Fruit fly (Drosophila melanogaster): Measurements from ENCODE around the gene Ir94b.
A peak's percentile ranks its signal among the peaks of the same experiment; 100 is the strongest.

The Ir94b gene

DNA sequence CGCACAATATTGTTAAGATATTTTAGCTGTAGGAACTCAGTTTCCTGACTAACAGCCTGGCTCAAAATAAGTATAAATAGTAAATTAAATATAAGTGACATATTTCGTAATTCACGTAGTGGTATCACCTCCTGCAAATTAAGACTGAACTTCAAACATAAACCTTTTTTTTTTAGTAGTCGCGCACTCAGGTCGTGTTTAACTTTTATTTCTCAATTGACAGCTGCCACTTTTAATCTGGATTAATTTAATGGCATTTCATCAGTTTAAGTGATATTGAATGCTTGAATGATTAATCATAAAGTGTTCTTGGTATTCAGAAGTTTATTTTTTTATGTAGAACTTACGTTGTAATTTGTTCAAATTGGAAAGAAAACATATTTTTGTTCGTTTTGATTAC lies at the start of gene Ir94b:
Gene Ir94b, minus strand, starts transcription at position 101 of the 400 bp plus-strand sequence.
- TF ChIP-seq sv (GFP tag; optimal IDR thresholded peaks at IDR 0.05) = no peak

- no peak for TF ChIP-seq jim (GFP tag; optimal IDR thresholded peaks at IDR 0.05)
- no peak for TF ChIP-seq CG32264 (GFP tag; optimal IDR thresholded peaks at IDR 0.05)
- peak; percentile 22 for TF ChIP-seq woc (GFP tag; optimal IDR thresholded peaks at IDR 0.05)
- peak; percentile 22 for TF ChIP-seq OdsH (GFP tag; optimal IDR thresholded peaks at IDR 0.05)
- peak in 1 of 2 experiments; percentile 23 for TF ChIP-seq foxo (GFP tag; optimal IDR thresholded peaks at IDR 0.05)
- no peak for TF ChIP-seq Vsx2 (GFP tag; optimal IDR thresholded peaks at IDR 0.05; ENCODE audit: partially characterized antibody)
- peak; percentile 55 for TF ChIP-seq fru (GFP tag; optimal IDR thresholded peaks at IDR 0.05)
- TF ChIP-seq Rel (GFP tag; optimal IDR thresholded peaks at IDR 0.05) = no peak
- TF ChIP-seq Rel (tag; optimal IDR thresholded peaks at IDR 0.05) = no peak
- TF ChIP-seq brk (GFP tag; optimal IDR thresholded peaks at IDR 0.05) = no peak
- no peak for TF ChIP-seq sage (GFP tag; optimal IDR thresholded peaks at IDR 0.05)
- TF ChIP-seq h (GFP tag; optimal IDR thresholded peaks at IDR 0.05) = peak; percentile 46
- peak; percentile 28 for TF ChIP-seq Sp1 (GFP tag; optimal IDR thresholded peaks at IDR 0.05)
- TF ChIP-seq HLH106 (tag; optimal IDR thresholded peaks at IDR 0.05) = peak; percentile 34
- no peak for TF ChIP-seq rgr (GFP tag; optimal IDR thresholded peaks at IDR 0.05)
- peak; percentile 24 for TF ChIP-seq ey (GFP tag; optimal IDR thresholded peaks at IDR 0.05)
These were observed 46.3 kb upstream of the Ir94b start for dm6 chr3R:22163258-22163805.

DNA sequence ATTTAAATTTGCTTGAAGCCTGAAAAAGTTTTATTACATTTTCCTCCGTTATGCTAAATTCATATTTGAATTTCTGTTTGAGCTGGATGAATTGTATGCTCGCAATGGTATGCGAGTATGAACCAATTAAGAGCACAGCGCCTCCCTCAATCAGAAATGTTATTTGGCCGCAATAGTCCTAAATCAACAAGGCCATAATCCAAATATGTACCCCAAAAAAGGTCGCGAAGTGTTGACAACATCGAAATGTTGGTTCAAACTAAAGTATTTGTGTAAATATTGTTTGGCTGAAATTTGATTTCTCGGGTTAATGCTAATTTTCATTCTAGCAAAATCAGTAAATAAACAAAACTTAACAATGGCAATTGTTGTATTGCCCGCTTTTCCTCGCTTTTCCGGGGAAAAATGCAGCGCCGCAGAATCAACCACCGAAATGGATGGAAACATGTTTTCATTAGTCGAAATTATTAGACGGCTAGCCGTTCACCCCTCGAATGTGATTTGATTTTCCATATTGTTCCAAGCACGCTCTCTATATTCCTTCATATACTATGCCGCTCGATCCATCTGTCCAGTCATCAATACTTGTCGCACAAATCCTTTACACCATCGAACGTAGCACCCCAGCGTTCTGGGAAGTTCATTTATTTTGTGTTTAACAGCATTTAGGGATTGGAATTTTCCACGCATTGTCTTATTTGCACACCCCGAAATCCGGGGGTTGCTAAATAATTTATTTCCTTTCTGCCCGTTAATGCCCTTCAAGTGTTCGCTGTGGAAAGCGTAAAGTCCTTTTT lies 44.8 kb upstream of the Ir94b start:
- TF ChIP-seq Myc (optimal IDR thresholded peaks at IDR 0.05) (no peak), CrebA (GFP tag; optimal IDR thresholded peaks at IDR 0.05; ENCODE audit: borderline replicate concordance) (no peak)

- TF ChIP-seq rgr (GFP tag; optimal IDR thresholded peaks at IDR 0.05) (no peak), Dfd (GFP tag; optimal IDR thresholded peaks at IDR 0.05) (peak; percentile 58)
These were observed 41.6 kb upstream of the Ir94b start for dm6 chr3R:22158699-22159098.

DNA sequence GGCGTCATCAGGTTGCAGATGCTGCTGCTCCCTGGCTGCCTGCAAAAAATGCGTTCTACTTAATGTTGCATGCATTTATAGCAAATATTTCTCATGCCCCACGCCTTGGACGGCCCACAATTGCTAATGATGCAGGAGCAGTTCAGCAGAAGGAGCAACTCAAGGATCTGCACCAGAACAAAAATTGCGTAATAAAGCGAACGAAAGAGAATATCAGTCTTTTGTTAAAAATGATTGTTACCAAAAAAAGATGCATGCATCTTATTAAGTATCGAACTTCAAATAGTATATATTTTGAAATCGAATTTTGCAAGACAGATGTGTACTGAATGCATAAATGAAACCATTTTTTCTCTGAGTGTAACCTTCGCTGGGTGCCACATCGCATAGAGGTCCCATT lies 41.2 kb upstream of the Ir94b start:
- TF ChIP-seq Hr83 (GFP tag; optimal IDR thresholded peaks at IDR 0.05; ENCODE audit: poor library complexity, severe bottlenecking) (no peak), GATAd (GFP tag; optimal IDR thresholded peaks at IDR 0.05) (no peak), br (GFP tag; optimal IDR thresholded peaks at IDR 0.05) (no peak), ey (GFP tag; optimal IDR thresholded peaks at IDR 0.05) (no peak), psq (GFP tag; optimal IDR thresholded peaks at IDR 0.05) (no peak), Myc (optimal IDR thresholded peaks at IDR 0.05) (no peak), sage (GFP tag; optimal IDR thresholded peaks at IDR 0.05) (no peak), Vsx2 (GFP tag; optimal IDR thresholded peaks at IDR 0.05; ENCODE audit: partially characterized antibody) (no peak), OdsH (GFP tag; optimal IDR thresholded peaks at IDR 0.05) (no peak)

- TF ChIP-seq sage (GFP tag; optimal IDR thresholded peaks at IDR 0.05) (no peak), ey (GFP tag; optimal IDR thresholded peaks at IDR 0.05) (no peak), Hnf4 (GFP tag; optimal IDR thresholded peaks at IDR 0.05) (no peak), dmrt93B (GFP tag; optimal IDR thresholded peaks at IDR 0.05) (no peak), Sp1 (GFP tag; optimal IDR thresholded peaks at IDR 0.05) (no peak), jim (GFP tag; optimal IDR thresholded peaks at IDR 0.05) (no peak)
These were observed 36.6 kb upstream of the Ir94b start for dm6 chr3R:22153693-22154092.

DNA sequence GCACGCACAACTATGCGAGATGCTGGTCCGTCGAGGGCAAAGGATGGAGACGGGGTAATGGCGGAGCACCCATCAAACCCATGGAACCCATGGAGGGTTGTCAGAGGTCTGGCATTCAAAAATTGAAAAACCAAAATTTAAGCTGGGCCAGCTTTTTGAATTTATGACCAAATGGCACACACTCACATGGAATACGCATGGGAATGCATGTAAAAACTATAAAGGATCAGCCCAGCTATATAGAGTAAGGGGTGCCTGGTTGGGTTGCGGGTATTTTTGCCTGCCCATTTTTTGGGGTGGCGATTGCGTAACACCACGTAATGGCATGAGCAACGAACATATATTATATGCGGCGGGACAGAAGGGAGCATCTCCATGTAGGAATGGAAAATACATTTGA lies 35.4 kb upstream of the Ir94b start:
- TF ChIP-seq N (GFP tag; optimal IDR thresholded peaks at IDR 0.05) (no peak), psq (GFP tag; optimal IDR thresholded peaks at IDR 0.05) (no peak), woc (GFP tag; optimal IDR thresholded peaks at IDR 0.05) (no peak), Rel (GFP tag; optimal IDR thresholded peaks at IDR 0.05) (no peak), Rel (tag; optimal IDR thresholded peaks at IDR 0.05) (no peak), CG9705 (GFP tag; optimal IDR thresholded peaks at IDR 0.05) (no peak), br (GFP tag; optimal IDR thresholded peaks at IDR 0.05) (no peak), fru (GFP tag; optimal IDR thresholded peaks at IDR 0.05) (no peak), Myc (optimal IDR thresholded peaks at IDR 0.05) (no peak), Jra (GFP tag; optimal IDR thresholded peaks at IDR 0.05) (no peak), usp (GFP tag; optimal IDR thresholded peaks at IDR 0.05) (no peak), dl (GFP tag; optimal IDR thresholded peaks at IDR 0.05; ENCODE audit: insufficient read depth in 1 of 2, partially characterized antibody in 2 of 2) (no peak), HLH106 (tag; optimal IDR thresholded peaks at IDR 0.05) (no peak), Hr83 (GFP tag; optimal IDR thresholded peaks at IDR 0.05; ENCODE audit: poor library complexity, severe bottlenecking) (no peak), lola (GFP tag; optimal IDR thresholded peaks at IDR 0.05) (no peak), OdsH (GFP tag; optimal IDR thresholded peaks at IDR 0.05) (no peak), Mio (GFP tag; optimal IDR thresholded peaks at IDR 0.05) (no peak), Vsx2 (GFP tag; optimal IDR thresholded peaks at IDR 0.05; ENCODE audit: partially characterized antibody) (no peak), Abd-B (GFP tag; optimal IDR thresholded peaks at IDR 0.05) (no peak), brk (GFP tag; optimal IDR thresholded peaks at IDR 0.05) (no peak)
